Fruit fly (Drosophila melanogaster): ENCODE measurements around the gene BBS8.
A peak's percentile ranks its signal among the peaks of the same experiment; 100 is the strongest.

Gene BBS8

DNA sequence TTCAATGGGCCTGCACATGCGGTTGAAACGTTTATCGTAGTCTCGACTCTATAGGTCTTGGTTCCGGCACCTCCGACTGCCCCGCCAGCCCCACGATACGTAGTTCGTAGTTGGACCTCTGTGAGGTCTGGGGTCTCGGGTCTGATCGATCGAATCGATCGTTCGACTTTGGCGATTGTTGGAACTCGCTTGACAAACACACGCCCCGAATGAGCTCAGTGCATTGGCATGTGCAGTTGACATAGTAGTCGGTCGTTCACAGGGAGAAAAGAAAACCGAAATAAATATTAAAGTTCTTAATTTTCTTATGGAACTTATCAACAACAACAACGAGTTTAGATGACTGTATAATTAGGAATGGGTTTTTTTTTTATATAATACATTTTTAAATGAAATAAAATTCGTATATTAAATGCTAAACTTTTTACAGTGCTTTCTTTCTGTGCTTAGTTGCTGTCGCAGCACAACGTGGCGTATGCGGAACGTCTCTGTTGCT, 12.7 kb downstream of the BBS8 start (continued):
- TF ChIP-seq CG8319 (GFP tag; optimal IDR thresholded peaks at IDR 0.05) (peak; percentile 34), CG10631 (GFP tag; optimal IDR thresholded peaks at IDR 0.05) (peak; percentile 44), Eip75B (GFP tag; optimal IDR thresholded peaks at IDR 0.05) (peak; percentile 4), CG4318 (GFP tag; optimal IDR thresholded peaks at IDR 0.05) (peak; percentile 46), acj6 (GFP tag; optimal IDR thresholded peaks at IDR 0.05) (peak; percentile 61), CG11902 (GFP tag; optimal IDR thresholded peaks at IDR 0.05) (no peak), Eip93F (GFP tag; optimal IDR thresholded peaks at IDR 0.05) (no peak), fd59A (GFP tag; optimal IDR thresholded peaks at IDR 0.05) (no peak), spab (GFP tag; optimal IDR thresholded peaks at IDR 0.05) (peak; percentile 2), Ets96B (tag; optimal IDR thresholded peaks at IDR 0.05) (no peak), fkh (GFP tag; optimal IDR thresholded peaks at IDR 0.05) (no peak), net (GFP tag; optimal IDR thresholded peaks at IDR 0.05) (peak; percentile 39), CG3919 (GFP tag; optimal IDR thresholded peaks at IDR 0.05) (peak; percentile 59), CG34406 (GFP tag; optimal IDR thresholded peaks at IDR 0.05) (peak; percentile 46), CG8119 (GFP tag; IDR thresholded peaks at IDR 0.05) (peak; percentile 84), dsx (GFP tag; optimal IDR thresholded peaks at IDR 0.05; ENCODE audit: poor library complexity, severe bottlenecking) (no peak), CG8632 (GFP tag; optimal IDR thresholded peaks at IDR 0.05) (peak; percentile 34), achi (GFP tag; optimal IDR thresholded peaks at IDR 0.05) (peak; percentile 73), CG6163 (GFP tag; IDR thresholded peaks at IDR 0.05) (peak; percentile 86), CG3032 (tag; optimal IDR thresholded peaks at IDR 0.05) (no peak), CG6808 (GFP tag; optimal IDR thresholded peaks at IDR 0.05) (peak; percentile 37), CG32006 (GFP tag; optimal IDR thresholded peaks at IDR 0.05) (peak; percentile 83), CG10669 (GFP tag; optimal IDR thresholded peaks at IDR 0.05) (peak; percentile 25), lz (GFP tag; optimal IDR thresholded peaks at IDR 0.05) (no peak), Blimp-1 (GFP tag; optimal IDR thresholded peaks at IDR 0.05) (no peak), OdsH (GFP tag; optimal IDR thresholded peaks at IDR 0.05) (peak; percentile 65), Sox102F (GFP tag; optimal IDR thresholded peaks at IDR 0.05) (peak; percentile 1)

DNA sequence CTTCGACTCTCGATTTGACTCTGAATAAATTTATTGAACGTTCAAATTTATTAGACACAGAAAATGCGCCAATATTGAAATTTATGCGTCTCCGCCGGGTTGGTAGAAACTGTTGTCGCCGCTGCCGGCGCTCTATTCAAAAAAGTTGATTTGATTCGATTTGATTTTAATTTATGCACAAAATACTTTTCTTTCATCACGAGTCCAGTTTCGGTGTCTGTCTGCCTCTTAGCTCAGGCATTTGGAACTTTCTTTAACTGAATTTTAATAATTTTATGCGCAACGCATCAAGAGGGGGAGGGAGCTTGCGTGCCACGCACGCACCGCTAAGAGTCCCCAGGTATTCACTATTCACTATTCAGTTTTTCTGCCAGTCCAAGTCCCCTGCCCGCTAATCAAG, 14.8 kb downstream of the BBS8 start:
- TF ChIP-seq achi (GFP tag; optimal IDR thresholded peaks at IDR 0.05): no peak
- no peak for TF ChIP-seq Sox15 (GFP tag; optimal IDR thresholded peaks at IDR 0.05)
- TF ChIP-seq pdm3 (GFP tag; optimal IDR thresholded peaks at IDR 0.05): no peak
- no peak for TF ChIP-seq CG10631 (GFP tag; optimal IDR thresholded peaks at IDR 0.05)
- TF ChIP-seq fkh (GFP tag; optimal IDR thresholded peaks at IDR 0.05): no peak
- TF ChIP-seq Ets21C (GFP tag; optimal IDR thresholded peaks at IDR 0.05): no peak
- no peak for TF ChIP-seq CG11762 (GFP tag; optimal IDR thresholded peaks at IDR 0.05; ENCODE audit: insufficient read depth)
- no peak for TF ChIP-seq topi (GFP tag; optimal IDR thresholded peaks at IDR 0.05)
- TF ChIP-seq CG32006 (GFP tag; optimal IDR thresholded peaks at IDR 0.05): no peak
- no peak for TF ChIP-seq Lpt (GFP tag; optimal IDR thresholded peaks at IDR 0.05)

DNA sequence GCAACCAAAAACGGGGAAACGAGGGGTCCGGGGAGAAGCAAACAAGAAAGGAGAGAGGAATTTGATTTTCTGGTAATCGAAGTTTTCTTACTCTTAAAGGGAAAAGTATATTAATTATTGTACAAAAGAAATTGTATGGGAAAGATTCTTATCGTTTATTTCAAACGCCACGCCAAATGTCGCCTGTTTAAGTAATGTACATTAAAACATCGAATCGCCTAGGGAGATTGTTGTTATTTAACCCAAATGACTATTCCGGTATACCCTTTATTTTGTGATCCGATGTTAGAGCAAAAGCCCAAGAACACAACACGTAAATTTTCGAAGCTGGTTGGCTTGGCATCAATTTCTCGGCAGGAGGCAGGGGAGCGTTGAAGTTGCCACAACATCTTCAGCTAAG, 16.7 kb downstream of the BBS8 start:
- peak; percentile 86 for TF ChIP-seq Ets96B (tag; optimal IDR thresholded peaks at IDR 0.05)
- peak; percentile 88 for TF ChIP-seq CG3919 (GFP tag; optimal IDR thresholded peaks at IDR 0.05)
- TF ChIP-seq ss (GFP tag; optimal IDR thresholded peaks at IDR 0.05): peak; percentile 71 to 78
- peak; percentile 50 for TF ChIP-seq CG9139 (GFP tag; optimal IDR thresholded peaks at IDR 0.05)
- TF ChIP-seq CG6808 (GFP tag; optimal IDR thresholded peaks at IDR 0.05): peak; percentile 88
- TF ChIP-seq CG16779 (tag; optimal IDR thresholded peaks at IDR 0.05): peak; percentile 51
- TF ChIP-seq Hr38 (GFP tag; optimal IDR thresholded peaks at IDR 0.05): no peak
- TF ChIP-seq CG6854 (GFP tag; optimal IDR thresholded peaks at IDR 0.05): peak; percentile 72
- TF ChIP-seq net (GFP tag; optimal IDR thresholded peaks at IDR 0.05): peak; percentile 67
- peak; percentile 73 for TF ChIP-seq eg (GFP tag; IDR thresholded peaks at IDR 0.05)
- TF ChIP-seq Sox14 (GFP tag; optimal IDR thresholded peaks at IDR 0.05): peak; percentile 90
- TF ChIP-seq Ets21C (GFP tag; optimal IDR thresholded peaks at IDR 0.05): peak; percentile 89
- peak; percentile 17 for TF ChIP-seq dac (GFP tag; optimal IDR thresholded peaks at IDR 0.05)
- peak; percentile 48 for TF ChIP-seq Lpt (GFP tag; optimal IDR thresholded peaks at IDR 0.05)
- TF ChIP-seq vri (GFP tag; optimal IDR thresholded peaks at IDR 0.05): peak; percentile 91
- TF ChIP-seq CG34406 (GFP tag; optimal IDR thresholded peaks at IDR 0.05): peak; percentile 78
- TF ChIP-seq CG31627 (GFP tag; optimal IDR thresholded peaks at IDR 0.05): peak; percentile 93
- TF ChIP-seq cyc (GFP tag; optimal IDR thresholded peaks at IDR 0.05): peak; percentile 92
- peak; percentile 80 for TF ChIP-seq Blimp-1 (GFP tag; optimal IDR thresholded peaks at IDR 0.05)
- peak; percentile 75 for TF ChIP-seq dsx (GFP tag; optimal IDR thresholded peaks at IDR 0.05; ENCODE audit: poor library complexity, severe bottlenecking)
- TF ChIP-seq Hr39 (GFP tag; optimal IDR thresholded peaks at IDR 0.05): peak; percentile 94
- TF ChIP-seq Eip75B (GFP tag; optimal IDR thresholded peaks at IDR 0.05): peak; percentile 87
- peak; percentile 88 for TF ChIP-seq acj6 (GFP tag; optimal IDR thresholded peaks at IDR 0.05)
- TF ChIP-seq CG10669 (GFP tag; optimal IDR thresholded peaks at IDR 0.05): peak; percentile 84
- peak; percentile 68 for TF ChIP-seq CG8319 (GFP tag; optimal IDR thresholded peaks at IDR 0.05)
- TF ChIP-seq Hr4 (GFP tag; optimal IDR thresholded peaks at IDR 0.05): peak; percentile 62
- TF ChIP-seq CG11762 (GFP tag; optimal IDR thresholded peaks at IDR 0.05; ENCODE audit: insufficient read depth): peak; percentile 83

Measured in whole organism, prepupa.